Fruit fly (Drosophila melanogaster): ENCODE results near the gene CG33922.

The CG33922 gene

dm6 chr2L:1377635-1378034, 33.7 kb upstream of the CG33922 start (continued):
- no peak for TF ChIP-seq CG10209 (GFP tag; optimal IDR thresholded peaks at IDR 0.05)
- TF ChIP-seq ems (GFP tag; optimal IDR thresholded peaks at IDR 0.05): no peak

DNA sequence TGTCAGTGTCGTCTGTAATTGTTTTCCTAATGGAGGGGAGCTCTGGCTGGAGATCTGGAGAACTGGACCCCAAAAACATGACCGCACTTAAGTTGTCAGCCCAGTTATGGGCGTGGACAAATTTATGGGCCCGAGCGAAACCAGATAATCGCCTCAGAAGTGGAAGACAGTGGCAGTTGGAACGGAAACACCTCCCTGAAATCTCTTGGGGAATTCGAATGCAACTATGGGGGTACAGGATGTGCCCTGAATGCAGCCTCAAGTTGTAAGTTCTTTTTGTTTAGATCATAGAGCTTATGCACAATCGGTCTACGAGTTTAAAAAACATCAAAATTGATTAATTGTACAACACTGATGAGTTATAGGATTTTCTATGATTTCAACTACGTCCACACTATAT, 23.7 kb upstream of the CG33922 start, which contains the start of gene CG14346:
Gene CG14346 (plus strand): TSS at position 301 of the 400 bp plus-strand sequence.
- TF ChIP-seq pnt (GFP tag; optimal IDR thresholded peaks at IDR 0.05) (no peak), stwl (tag; optimal IDR thresholded peaks at IDR 0.05) (peak; percentile 22), maf-S (GFP tag; optimal IDR thresholded peaks at IDR 0.05) (no peak), tio (GFP tag; optimal IDR thresholded peaks at IDR 0.05) (no peak), bab2 (GFP tag; optimal IDR thresholded peaks at IDR 0.05) (no peak), CG13123 (GFP tag; optimal IDR thresholded peaks at IDR 0.05) (no peak)

DNA sequence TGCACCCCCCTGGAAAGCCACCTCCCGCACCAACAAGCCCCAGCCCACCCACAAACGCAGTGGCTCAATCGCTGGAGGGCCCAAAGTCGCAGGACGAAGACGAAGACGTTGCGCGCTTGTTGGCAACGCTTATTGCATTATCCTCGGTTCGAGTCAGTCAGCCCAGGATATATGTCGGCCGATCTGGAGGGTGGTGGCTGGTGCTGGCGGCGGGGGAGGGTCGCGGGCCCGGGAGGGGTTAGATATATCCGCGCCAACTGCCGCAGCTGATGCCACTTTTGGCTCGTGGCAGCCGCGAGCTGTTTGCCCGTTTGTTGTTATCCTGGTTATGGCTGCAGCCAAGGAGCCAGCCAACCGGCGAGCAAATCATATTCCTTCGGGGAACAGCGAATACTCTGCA, 21.1 kb upstream of the CG33922 start:
- TF ChIP-seq emc (GFP tag; optimal IDR thresholded peaks at IDR 0.05): no peak
- peak; percentile 59 for TF ChIP-seq Hr39 (optimal IDR thresholded peaks at IDR 0.05)
- no peak for TF ChIP-seq dysf (GFP tag; IDR thresholded peaks at IDR 0.05)

dm6 chr2L:1361771-1362632, 18.0 kb upstream of the CG33922 start, which contains the start of gene NLaz:
Gene NLaz (minus strand): TSS chr2L:1361821.
- TF ChIP-seq CG10959 (GFP tag; IDR thresholded peaks at IDR 0.05) (peak; percentile 57), Med (GFP tag) (peak; percentile 94), lmd (GFP tag; IDR thresholded peaks at IDR 0.05) (peak; percentile 78; the same call in 1 of the 2 replicates), Mrtf (GFP tag; IDR thresholded peaks at IDR 0.05) (peak; percentile 84; the same call in 2 of the 3 replicates), CG9817 (tag; optimal IDR thresholded peaks at IDR 0.05) (peak; percentile 39), CG12104 (GFP tag; optimal IDR thresholded peaks at IDR 0.05) (no peak), vvl (GFP tag; IDR thresholded peaks at IDR 0.05) (peak; percentile 85; the same call in 1 of the 2 replicates), Atf6 (GFP tag; IDR thresholded peaks at IDR 0.05) (no peak), CG6654 (GFP tag; optimal IDR thresholded peaks at IDR 0.05) (no peak), CG7963 (GFP tag; IDR thresholded peaks at IDR 0.05; ENCODE audit: partially characterized antibody) (peak; percentile 34; the same call in 1 of the 3 replicates), tap (tag; optimal IDR thresholded peaks at IDR 0.05) (no peak), CG32532 (GFP tag; IDR thresholded peaks at IDR 0.05) (peak; percentile 62; the same call in 1 of the 2 replicates), lab (GFP tag; optimal IDR thresholded peaks at IDR 0.05) (no peak), Nf-YB (GFP tag; optimal IDR thresholded peaks at IDR 0.05) (no peak), ci (GFP tag; IDR thresholded peaks at IDR 0.05) (peak; percentile 44; the same call in 1 of the 3 replicates), CTCF (GFP tag; optimal IDR thresholded peaks at IDR 0.05) (peak; percentile 97), CG12659 (GFP tag; optimal IDR thresholded peaks at IDR 0.05) (peak; percentile 27), ttk (GFP tag; IDR thresholded peaks at IDR 0.05) (peak; percentile 69), CG9727 (GFP tag; optimal IDR thresholded peaks at IDR 0.05) (no peak), pum (GFP tag; optimal IDR thresholded peaks at IDR 0.05) (peak; percentile 9), CG9797 (GFP tag; optimal IDR thresholded peaks at IDR 0.05) (no peak), fd96Cb (tag; optimal IDR thresholded peaks at IDR 0.05) (no peak), phol (tag; optimal IDR thresholded peaks at IDR 0.05) (no peak), dpn (GFP tag; optimal IDR thresholded peaks at IDR 0.05) (peak in 1 of 2 experiments; percentile 49), B-H2 (GFP tag; optimal IDR thresholded peaks at IDR 0.05) (peak; percentile 4), Mad (GFP tag; optimal IDR thresholded peaks at IDR 0.05) (peak; percentile 60), CG14667 (GFP tag; IDR thresholded peaks at IDR 0.05) (0 out of 2 replicates have a peak, but pooled peaks have one; percentile 11), CG33213 (GFP tag; optimal IDR thresholded peaks at IDR 0.05) (peak; percentile 51), Antp (GFP tag; optimal IDR thresholded peaks at IDR 0.05) (peak; percentile 25), NFAT (GFP tag; IDR thresholded peaks at IDR 0.05) (peak; percentile 68), stc (GFP tag; IDR thresholded peaks at IDR 0.05) (no peak), CG18619 (GFP tag; optimal IDR thresholded peaks at IDR 0.05) (peak; percentile 45), dmrt99B (tag; optimal IDR thresholded peaks at IDR 0.05) (peak; percentile 28), Sox100B (GFP tag; optimal IDR thresholded peaks at IDR 0.05) (no peak), bab2 (GFP tag; optimal IDR thresholded peaks at IDR 0.05) (peak; percentile 65)

Measured in whole organism, embryonic.